Worm (Caenorhabditis elegans) whole organism, late embryonic: Measurements from ENCODE around the gene hil-4.

ENCODE experiments used
- T23F11.4 ChIP-seq: fragments of 200-800 bp; sonication (Bioruptor generic); optimal IDR thresholded peaks from 2 replicates; lab custom pipeline; 2018; ENCODE audit warnings: mild to moderate bottlenecking, missing genetic modification characterization, missing compliant biosample characterization
- ama-1 ChIP-seq: fragments of 150-350 bp; optimal IDR thresholded peaks from 2 replicates; lab custom pipeline; 2014
- ceh-9 ChIP-seq: sonication (generic microtip); optimal IDR thresholded peaks from 2 replicates; lab custom pipeline; 2016; ENCODE audit warnings: mild to moderate bottlenecking, missing genetic modification characterization, inconsistent platforms, missing compliant biosample characterization
- ets-4 ChIP-seq: sonication (generic microtip); optimal IDR thresholded peaks from 2 replicates; lab custom pipeline; 2016; ENCODE audit warnings: missing genetic modification characterization, missing compliant biosample characterization
- gmeb-2 ChIP-seq: sonication (generic microtip); optimal IDR thresholded peaks from 2 replicates; lab custom pipeline; 2016; ENCODE audit warnings: missing genetic modification characterization, inconsistent platforms, missing compliant biosample characterization
- sdc-2 ChIP-seq: sonication (generic microtip); optimal IDR thresholded peaks from 2 replicates; lab custom pipeline; 2016; ENCODE audit warnings: missing genotype, missing genetic modification characterization, missing compliant biosample characterization
- sox-4 ChIP-seq: sonication (generic microtip); optimal IDR thresholded peaks from 2 replicates; lab custom pipeline; 2017; ENCODE audit warnings: mild to moderate bottlenecking, missing genetic modification characterization, inconsistent platforms, missing compliant biosample characterization

- TF ChIP-seq sdc-2 (tag; lab: Kevin White, UChicago) (no peak), ceh-9 (no peak), gmeb-2 (tag; lab: Kevin White, UChicago) (no peak), ama-1 (lab: Kevin White, UChicago) (no peak), T23F11.4 (GFP tag; lab: Kevin White, UChicago) (no peak), sox-4 (tag; lab: Kevin White, UChicago) (no peak), ets-4 (tag; lab: Kevin White, UChicago) (no peak)
These were observed 16.4 kb upstream of the hil-4 start, which contains the start of gene F39G3.2 for ce11 chrV:4737727-4738126.
